Worm (Caenorhabditis elegans) whole organism, L1 larva: Measurements from ENCODE around the gene R193.2.

Experiments used
- alr-1 ChIP-seq: fragments of 200-800 bp; sonication (Bioruptor generic); optimal IDR thresholded peaks from 2 replicates; lab custom pipeline; 2018; ENCODE audit warnings: borderline replicate concordance, mild to moderate bottlenecking, missing genetic modification characterization, missing compliant biosample characterization
- aly-2 ChIP-seq: fragments of 150-350 bp; optimal IDR thresholded peaks from 2 replicates; lab custom pipeline; 2014; ENCODE audit warnings: missing biosample characterization, missing genetic modification characterization
- ama-1 ChIP-seq: fragments of 150-350 bp; optimal IDR thresholded peaks from 2 replicates; lab custom pipeline; 2014
- ceh-82 ChIP-seq, 3 experiments: fragments of 150-350 bp in 1 of 3; sonication (generic microtip) in 2 of 3; optimal IDR thresholded peaks; 2 replicates each; lab custom pipeline; 2014 to 2017; ENCODE audit warnings: missing biosample characterization in 3 of 3, missing genetic modification characterization in 3 of 3
- dpl-1 ChIP-seq, 3 experiments: fragments of 150-350 bp in 2 of 3; sonication (generic microtip) in 1 of 3; optimal IDR thresholded peaks; 2 replicates each; lab custom pipeline; 2014 to 2017; ENCODE audit warnings: missing biosample characterization in 3 of 3, missing genetic modification characterization in 3 of 3, missing genetic modification reagents in 3 of 3
- elt-2 ChIP-seq: sonication (generic microtip); optimal IDR thresholded peaks from 2 replicates; lab custom pipeline; 2016; ENCODE audit warnings: missing genetic modification characterization, mild to moderate bottlenecking, inconsistent platforms, missing compliant biosample characterization, missing genetic modification reagents
- fkh-10 ChIP-seq: sonication (generic microtip); optimal IDR thresholded peaks from 2 replicates; lab custom pipeline; 2017; ENCODE audit warnings: missing biosample characterization, missing genetic modification reagents, missing genetic modification characterization
- nhr-71 ChIP-seq: sonication (generic microtip); optimal IDR thresholded peaks from 2 replicates; lab custom pipeline; 2016; ENCODE audit warnings: mild to moderate bottlenecking, missing genetic modification characterization, moderate library complexity, missing compliant biosample characterization
- unc-130 ChIP-seq: fragments of 150-350 bp; optimal IDR thresholded peaks from 2 replicates; lab custom pipeline; 2017; ENCODE audit warnings: missing biosample characterization, missing genetic modification characterization, inconsistent platforms
- xbp-1 ChIP-seq: sonication (generic microtip); optimal IDR thresholded peaks from 2 replicates; lab custom pipeline; 2016; ENCODE audit warnings: missing genetic modification characterization, missing compliant biosample characterization

DNA sequence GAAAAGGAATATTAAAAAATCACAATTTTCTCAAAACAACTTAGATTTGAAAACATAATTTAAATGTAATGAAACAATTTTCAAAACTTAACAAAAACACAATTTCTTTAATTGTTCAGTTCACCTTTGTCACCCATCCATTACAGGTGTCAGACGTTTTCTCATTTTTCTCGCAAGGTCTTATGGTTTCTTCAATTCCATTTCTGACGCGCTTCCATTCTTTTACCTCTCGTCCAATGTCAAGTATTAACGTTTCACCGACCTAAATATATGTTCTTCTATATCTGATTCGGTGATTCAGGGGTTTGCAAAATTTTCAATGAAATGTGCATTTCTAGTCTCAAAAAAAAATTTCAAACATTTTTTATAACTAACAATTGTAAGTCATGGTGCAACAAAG lies 24.9 kb downstream of the R193.2 start:
- TF ChIP-seq unc-130 (tag; lab: Kevin White, UChicago), result no peak
- no peak for TF ChIP-seq ceh-82 (tag; optimal IDR thresholded peaks at IDR 0.05; lab: Kevin White, UChicago)
- TF ChIP-seq nhr-71, result peak; percentile 9
- TF ChIP-seq fkh-10 (GFP tag; lab: Kevin White, UChicago), result no peak
- no peak for TF ChIP-seq ama-1 (lab: Kevin White, UChicago)
- TF ChIP-seq elt-2 (tag; lab: Kevin White, UChicago), result no peak
- TF ChIP-seq dpl-1 (GFP tag; optimal IDR thresholded peaks at IDR 0.05; lab: Kevin White, UChicago), result no peak
- TF ChIP-seq xbp-1, result no peak
- no peak for TF ChIP-seq aly-2
- TF ChIP-seq alr-1, result no peak
